Fruit fly (Drosophila melanogaster): Measurements from ENCODE around the gene Eip75B.

DNA sequence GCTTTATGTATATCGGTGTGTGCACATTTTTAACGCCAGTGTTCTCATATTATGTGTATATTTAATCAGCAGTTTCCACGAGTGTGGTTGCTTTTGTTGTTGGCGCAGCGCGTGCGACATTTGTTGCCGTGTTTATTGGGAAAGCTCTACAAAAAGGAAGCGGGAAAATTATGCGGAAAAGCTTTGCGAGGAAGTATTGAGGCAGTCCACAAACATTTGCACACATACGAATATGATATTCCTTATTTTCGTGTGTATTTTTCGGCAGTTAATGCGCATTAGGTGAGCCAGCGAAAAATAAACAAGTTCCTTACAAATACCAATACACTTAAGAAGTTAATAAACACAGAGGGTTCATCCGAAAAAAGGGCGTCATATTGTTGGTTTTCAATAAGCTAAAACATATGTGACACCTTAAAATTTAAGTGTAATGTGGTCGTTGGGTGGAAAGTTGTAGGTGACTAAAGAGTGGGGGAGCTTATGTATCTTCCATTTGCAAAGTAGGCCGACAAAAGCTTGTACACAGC is 34.1 kb downstream of the Eip75B start:
- TF ChIP-seq CG7045 (GFP tag; optimal IDR thresholded peaks at IDR 0.05) (no peak), CG11617 (GFP tag; optimal IDR thresholded peaks at IDR 0.05) (no peak), Clk (GFP tag; optimal IDR thresholded peaks at IDR 0.05) (no peak), toe (GFP tag; optimal IDR thresholded peaks at IDR 0.05) (no peak)

Measured in whole organism, adult.